Worm (Caenorhabditis elegans): Measurements from ENCODE around the gene nspc-16.

Gene nspc-16

DNA sequence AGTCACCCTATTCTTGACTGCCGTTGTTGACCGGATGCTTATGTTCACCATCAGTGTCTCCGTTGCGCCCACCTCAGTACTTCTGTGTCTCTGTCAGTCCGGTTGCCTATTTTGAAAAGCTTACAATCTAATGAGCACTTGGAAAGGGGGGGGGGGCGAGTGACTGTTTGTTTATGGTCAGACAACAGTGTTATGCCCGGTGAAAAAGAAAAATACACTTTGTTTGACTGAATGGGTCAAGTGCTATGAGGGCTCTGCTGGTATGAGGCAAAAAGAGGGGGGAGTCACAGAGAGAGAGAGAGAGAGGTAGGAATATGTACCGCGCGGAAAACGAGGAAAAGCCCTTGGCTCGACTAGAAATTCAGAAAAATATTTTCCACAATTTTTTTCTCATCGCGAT lies 47.9 kb downstream of the nspc-16 start:
- TF ChIP-seq tbx-37 (GFP tag; conservative IDR thresholded peaks at IDR 0.05) (no peak), ceh-13 (GFP tag; optimal IDR thresholded peaks at IDR 0.05) (no peak), sea-1 (GFP tag; conservative IDR thresholded peaks at IDR 0.05) (no peak), hmg-4 (GFP tag; optimal IDR thresholded peaks at IDR 0.05) (no peak), pes-1 (GFP tag; IDR thresholded peaks at IDR 0.05) (no peak), tbx-11 (GFP tag; IDR thresholded peaks at IDR 0.05) (no peak), aly-1 (tag; optimal IDR thresholded peaks at IDR 0.05) (no peak), hnd-1 (tag; optimal IDR thresholded peaks at IDR 0.05) (no peak)

DNA sequence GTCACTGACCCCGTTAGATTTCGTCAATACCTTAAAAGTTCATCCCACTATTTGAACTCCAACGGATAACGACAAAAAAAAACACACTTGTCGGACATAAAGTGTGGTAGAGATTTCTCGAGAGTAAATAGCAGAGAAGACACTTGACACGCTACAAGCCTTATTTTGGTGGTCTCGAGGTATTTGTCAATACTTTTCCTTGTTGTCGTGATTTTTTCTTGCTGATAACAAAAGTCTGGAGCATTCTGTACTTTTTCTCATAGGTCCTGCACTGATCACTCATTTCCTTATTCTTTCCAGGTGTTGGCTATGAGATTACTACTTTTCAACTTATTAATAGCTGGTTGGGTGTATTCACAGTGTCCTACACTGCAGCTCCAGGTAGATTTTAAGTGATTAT lies 49.0 kb downstream of the nspc-16 start, which contains the start of gene lron-1:
Gene lron-1 (plus strand): TSS at position 301 of the 400 bp plus-strand sequence.
- no peak for TF ChIP-seq ceh-36 (tag; optimal IDR thresholded peaks at IDR 0.05)
- TF ChIP-seq F13C5.2 (tag; optimal IDR thresholded peaks at IDR 0.05), result no peak
- no peak for TF ChIP-seq sea-1 (GFP tag; conservative IDR thresholded peaks at IDR 0.05)
- no peak for TF ChIP-seq tra-4 (tag; optimal IDR thresholded peaks at IDR 0.05)
- no peak for TF ChIP-seq hmg-4 (GFP tag; optimal IDR thresholded peaks at IDR 0.05)
- no peak for TF ChIP-seq pes-1 (GFP tag; IDR thresholded peaks at IDR 0.05)
- TF ChIP-seq hmbx-1 (tag; optimal IDR thresholded peaks at IDR 0.05), result no peak
- no peak for TF ChIP-seq scrt-1 (GFP tag; IDR thresholded peaks at IDR 0.05)
- no peak for TF ChIP-seq aly-1 (tag; optimal IDR thresholded peaks at IDR 0.05)
- TF ChIP-seq ceh-13 (GFP tag; optimal IDR thresholded peaks at IDR 0.05), result no peak
- no peak for TF ChIP-seq ama-1 (optimal IDR thresholded peaks at IDR 0.05)
- TF ChIP-seq flt-1 (GFP tag; IDR thresholded peaks at IDR 0.05), result no peak
- TF ChIP-seq tbx-37 (GFP tag; conservative IDR thresholded peaks at IDR 0.05), result no peak
- no peak for TF ChIP-seq B0310.2 (tag; optimal IDR thresholded peaks at IDR 0.05)
- no peak for TF ChIP-seq hnd-1 (tag; optimal IDR thresholded peaks at IDR 0.05)
- TF ChIP-seq tbx-11 (GFP tag; IDR thresholded peaks at IDR 0.05), result no peak
- TF ChIP-seq ets-7 (tag; optimal IDR thresholded peaks at IDR 0.05), result no peak
